Fruit fly (Drosophila melanogaster) whole organism, embryonic: ENCODE data around the gene Hexim.
A peak's percentile ranks its signal among the peaks of the same experiment; 100 is the strongest.

Experiments used
- Awh ChIP-seq: fragments of 200-800 bp; sonication (Bioruptor generic); IDR thresholded peaks from 2 replicates; pipeline ENCODE4, ENCODE4 v1.3.6; 2022; ENCODE audit warnings: missing biosample characterization, missing genetic modification characterization
- B-H1 ChIP-seq: fragments of 200-800 bp; sonication (Bioruptor generic); IDR thresholded peaks from 3 replicates; pipeline ENCODE4 v1.3.6; 2022; ENCODE audit warnings: missing biosample characterization, missing genetic modification characterization
- Bteb2 ChIP-seq: fragments of 200-800 bp; sonication (Bioruptor generic); optimal IDR thresholded peaks from 2 replicates; lab custom pipeline; 2016; ENCODE audit warnings: missing biosample characterization, missing genetic modification characterization
- CG10267 ChIP-seq: fragments of 200-800 bp; sonication (Bioruptor generic); optimal IDR thresholded peaks from 2 replicates; lab custom pipeline; 2018; ENCODE audit warnings: missing biosample characterization, mild to moderate bottlenecking, missing genetic modification characterization, moderate library complexity
- CG10321 ChIP-seq: fragments of 200-800 bp; sonication (Bioruptor generic); IDR thresholded peaks from 2 replicates; pipeline ENCODE4 v1.3.6; 2022; ENCODE audit warnings: missing biosample characterization, missing genetic modification characterization
- CG14667 ChIP-seq: fragments of 200-800 bp; sonication (Bioruptor generic); IDR thresholded peaks from 2 replicates; pipeline ENCODE4 v1.3.6; 2022; ENCODE audit warnings: missing biosample characterization, missing genetic modification characterization
- CG14965 ChIP-seq: fragments of 200-800 bp; sonication (Bioruptor generic); optimal IDR thresholded peaks from 2 replicates; lab custom pipeline; 2016; ENCODE audit warnings: missing biosample characterization, missing genetic modification characterization, borderline replicate concordance
- CG15514 ChIP-seq: fragments of 200-800 bp; sonication (Bioruptor generic); optimal IDR thresholded peaks from 3 replicates; lab custom pipeline; 2017; ENCODE audit warnings: missing biosample characterization, missing genetic modification characterization, mild to moderate bottlenecking, moderate library complexity, missing genetic modification reagents
- CG1647 ChIP-seq: fragments of 200-800 bp; sonication (Bioruptor generic); optimal IDR thresholded peaks from 3 replicates; lab custom pipeline; 2016; ENCODE audit warnings: missing biosample characterization, missing genetic modification characterization
- CG17612 ChIP-seq: fragments of 200-800 bp; sonication (Bioruptor generic); IDR thresholded peaks from 2 replicates; pipeline ENCODE4 v1.3.6; 2022; ENCODE audit warnings: missing biosample characterization, missing genetic modification characterization
- CG17912 ChIP-seq: fragments of 200-800 bp; sonication (Bioruptor generic); optimal IDR thresholded peaks from 2 replicates; lab custom pipeline; 2018; ENCODE audit warnings: missing biosample characterization, mild to moderate bottlenecking, missing genetic modification characterization
- CG2202 ChIP-seq: fragments of 200-800 bp; sonication (Bioruptor generic); optimal IDR thresholded peaks from 2 replicates; lab custom pipeline; 2018; ENCODE audit warnings: missing biosample characterization, mild to moderate bottlenecking, missing genetic modification characterization
- CG30403 ChIP-seq: fragments of 200-800 bp; sonication (Bioruptor generic); optimal IDR thresholded peaks from 3 replicates; lab custom pipeline; 2016; ENCODE audit warnings: missing biosample characterization, missing genetic modification characterization
- CG30431 ChIP-seq: fragments of 200-800 bp; sonication (Bioruptor generic); optimal IDR thresholded peaks from 2 replicates; lab custom pipeline; 2017; ENCODE audit warnings: missing biosample characterization, missing genetic modification characterization
- CG33557 ChIP-seq: fragments of 200-800 bp; sonication (Bioruptor generic); optimal IDR thresholded peaks from 2 replicates; lab custom pipeline; 2019; ENCODE audit warnings: missing biosample characterization, mild to moderate bottlenecking, missing genetic modification characterization, moderate library complexity
- CG3847 ChIP-seq: fragments of 200-800 bp; sonication (Bioruptor generic); IDR thresholded peaks from 2 replicates; pipeline ENCODE4 v1.3.6; 2022; ENCODE audit warnings: missing biosample characterization, missing genetic modification characterization
- CG4282 ChIP-seq: fragments of 200-800 bp; sonication (Bioruptor generic); optimal IDR thresholded peaks from 2 replicates; lab custom pipeline; 2016; ENCODE audit warnings: missing biosample characterization, missing genetic modification characterization
- CG4360 ChIP-seq: fragments of 200-800 bp; sonication (Bioruptor generic); IDR thresholded peaks from 2 replicates; pipeline ENCODE4 v1.3.6; 2022; ENCODE audit warnings: missing biosample characterization, missing genetic modification characterization
- CG6654 ChIP-seq: fragments of 200-800 bp; sonication (Bioruptor generic); optimal IDR thresholded peaks from 2 replicates; lab custom pipeline; 2017; ENCODE audit warnings: missing biosample characterization, mild to moderate bottlenecking, missing genetic modification characterization
- CG7745 ChIP-seq: fragments of 200-800 bp; sonication (Bioruptor generic); optimal IDR thresholded peaks from 2 replicates; lab custom pipeline; 2018; ENCODE audit warnings: missing biosample characterization, mild to moderate bottlenecking, missing genetic modification characterization, moderate library complexity
- CG7786 ChIP-seq: fragments of 200-800 bp; sonication (Bioruptor generic); optimal IDR thresholded peaks from 2 replicates; lab custom pipeline; 2016; ENCODE audit warnings: missing biosample characterization, missing genetic modification characterization
- D ChIP-seq, 2 experiments: fragments of 200-800 bp in 1 of 2; fragments of >200 bp in 1 of 2; sonication (Bioruptor generic) in 1 of 2; optimal IDR thresholded peaks; 2 replicates in 1 of 2; 3 replicates in 1 of 2; lab custom pipeline; 2017; ENCODE audit warnings: mild to moderate bottlenecking in 1 of 2, missing biosample characterization in 1 of 2, missing genetic modification characterization in 1 of 2, missing genetic modification reagents in 1 of 2
- Ets65A ChIP-seq: fragments of 200-800 bp; sonication (Bioruptor generic); peaks from one replicate; lab custom pipeline; 2016; ENCODE audit warnings: missing biosample characterization, missing genetic modification characterization
- HmgZ ChIP-seq: fragments of 200-800 bp; sonication (Bioruptor generic); optimal IDR thresholded peaks from 2 replicates; lab custom pipeline; 2018; ENCODE audit warnings: missing biosample characterization, mild to moderate bottlenecking, missing genetic modification characterization
- Kr ChIP-seq: fragments of 200-800 bp; sonication (Bioruptor generic); optimal IDR thresholded peaks from 2 replicates; lab custom pipeline; 2017; ENCODE audit warnings: missing biosample characterization, mild to moderate bottlenecking, missing genetic modification characterization
- Pdp1 ChIP-seq, 2 experiments: fragments of 200-800 bp; sonication (Bioruptor generic); optimal IDR thresholded peaks; 3 replicates each; lab custom pipeline; 2016; ENCODE audit warnings: missing biosample characterization in 2 of 2, missing genetic modification characterization in 2 of 2, mild to moderate bottlenecking in 1 of 2, moderate library complexity in 1 of 2
- Rx ChIP-seq: fragments of 200-800 bp; sonication (Bioruptor generic); IDR thresholded peaks from 2 replicates; pipeline ENCODE4 v1.3.6; 2022; ENCODE audit warnings: missing biosample characterization, missing genetic modification characterization
- Sox100B ChIP-seq: fragments of 200-800 bp; sonication (Bioruptor generic); optimal IDR thresholded peaks from 3 replicates; lab custom pipeline; 2018; ENCODE audit warnings: missing biosample characterization, mild to moderate bottlenecking, missing genetic modification characterization
- Tbp ChIP-seq: fragments of >200 bp; optimal IDR thresholded peaks from 2 replicates; lab custom pipeline; 2018; ENCODE audit warnings: missing biosample characterization, missing genetic modification characterization
- Vsx1 ChIP-seq: fragments of 200-800 bp; sonication (Bioruptor generic); optimal IDR thresholded peaks from 2 replicates; lab custom pipeline; 2017; ENCODE audit warnings: missing biosample characterization, mild to moderate bottlenecking, missing genetic modification characterization, missing genetic modification reagents
- ara ChIP-seq: fragments of 200-800 bp; sonication (Bioruptor generic); IDR thresholded peaks from 2 replicates; pipeline ENCODE4 v1.3.6; 2022; ENCODE audit warnings: missing biosample characterization, missing genetic modification characterization
- bbx ChIP-seq: fragments of 200-800 bp; sonication (Bioruptor generic); IDR thresholded peaks from 2 replicates; pipeline ENCODE4 v1.3.6; 2022; ENCODE audit warnings: missing biosample characterization, missing genetic modification characterization; ENCODE audit not compliant: partially characterized antibody
- dmrt11E ChIP-seq: fragments of 200-800 bp; sonication (Bioruptor generic); optimal IDR thresholded peaks from 3 replicates; lab custom pipeline; 2018; ENCODE audit warnings: missing biosample characterization, mild to moderate bottlenecking, missing genetic modification characterization, moderate library complexity
- exex ChIP-seq: fragments of 200-800 bp; sonication (Bioruptor generic); optimal IDR thresholded peaks from 4 replicates; lab custom pipeline; 2018; ENCODE audit warnings: missing biosample characterization, mild to moderate bottlenecking, missing genetic modification characterization, moderate library complexity
- fd102C ChIP-seq: fragments of 200-800 bp; sonication (Bioruptor generic); optimal IDR thresholded peaks from 2 replicates; lab custom pipeline; 2018; ENCODE audit warnings: missing biosample characterization, mild to moderate bottlenecking, missing genetic modification characterization, moderate library complexity
- gem ChIP-seq: fragments of 200-800 bp; sonication (Bioruptor generic); optimal IDR thresholded peaks from 2 replicates; lab custom pipeline; 2019; ENCODE audit warnings: missing biosample characterization, mild to moderate bottlenecking, missing genetic modification characterization, moderate library complexity
- hbn ChIP-seq: fragments of 200-800 bp; sonication (Bioruptor generic); IDR thresholded peaks from 2 replicates; pipeline ENCODE4 v1.3.6; 2022; ENCODE audit warnings: missing biosample characterization, missing genetic modification characterization; ENCODE audit not compliant: partially characterized antibody
- jumu ChIP-seq: fragments of 200-800 bp; sonication (Bioruptor generic); optimal IDR thresholded peaks from 3 replicates; lab custom pipeline; 2016; ENCODE audit warnings: missing biosample characterization, missing genetic modification characterization
- kay ChIP-seq: fragments of 200-800 bp; sonication (Bioruptor generic); optimal IDR thresholded peaks from 2 replicates; lab custom pipeline; 2016; ENCODE audit warnings: missing biosample characterization, missing genetic modification characterization
- luna ChIP-seq: fragments of 200-800 bp; sonication (Bioruptor generic); optimal IDR thresholded peaks from 2 replicates; lab custom pipeline; 2016; ENCODE audit warnings: missing biosample characterization, missing genetic modification characterization
- mirr ChIP-seq: fragments of 200-800 bp; sonication (Bioruptor generic); optimal IDR thresholded peaks from 3 replicates; lab custom pipeline; 2018; ENCODE audit warnings: missing biosample characterization, mild to moderate bottlenecking, missing genetic modification characterization
- pzg ChIP-seq: fragments of 200-800 bp; sonication (Bioruptor generic); optimal IDR thresholded peaks from 3 replicates; lab custom pipeline; 2018; ENCODE audit warnings: missing biosample characterization, mild to moderate bottlenecking, missing genetic modification characterization, moderate library complexity
- run ChIP-seq: fragments of 200-800 bp; sonication (Bioruptor generic); optimal IDR thresholded peaks from 3 replicates; lab custom pipeline; 2018; ENCODE audit warnings: missing biosample characterization, mild to moderate bottlenecking, missing genetic modification characterization
- schlank ChIP-seq: fragments of 200-800 bp; sonication (Bioruptor generic); optimal IDR thresholded peaks from 2 replicates; lab custom pipeline; 2018; ENCODE audit warnings: missing biosample characterization, mild to moderate bottlenecking, missing genetic modification characterization
- sens ChIP-seq: fragments of 200-800 bp; sonication (Bioruptor generic); peaks from one replicate; lab custom pipeline; 2016; ENCODE audit warnings: missing biosample characterization, missing genetic modification characterization
- slbo ChIP-seq: fragments of 200-800 bp; sonication (Bioruptor generic); IDR thresholded peaks from 2 replicates; pipeline ENCODE4 v1.3.6; 2022; ENCODE audit warnings: missing biosample characterization, missing genetic modification characterization
- slp2 ChIP-seq: fragments of 200-800 bp; sonication (Bioruptor generic); optimal IDR thresholded peaks from 2 replicates; lab custom pipeline; 2016; ENCODE audit warnings: missing biosample characterization, missing genetic modification characterization
- sug ChIP-seq: fragments of 200-800 bp; optimal IDR thresholded peaks from 2 replicates; lab custom pipeline; 2019; ENCODE audit warnings: missing biosample characterization, mild to moderate bottlenecking, missing genetic modification characterization, moderate library complexity
- twi ChIP-seq: fragments of 200-800 bp; optimal IDR thresholded peaks from 2 replicates; lab custom pipeline; 2019; ENCODE audit warnings: missing biosample characterization, mild to moderate bottlenecking, missing genetic modification characterization, moderate library complexity
- wor ChIP-seq: fragments of 200-800 bp; sonication (Bioruptor generic); IDR thresholded peaks from 2 replicates; pipeline ENCODE4 v1.3.6; 2022; ENCODE audit warnings: missing biosample characterization, missing genetic modification characterization
- zfh2 ChIP-seq: fragments of 200-800 bp; sonication (Bioruptor generic); optimal IDR thresholded peaks from 2 replicates; lab custom pipeline; 2016; ENCODE audit warnings: missing biosample characterization, missing genetic modification characterization

The Hexim gene

dm6 chr3R:14706860-14707259 is 47.6 kb downstream of the Hexim start (continued):
- TF ChIP-seq CG30431 = peak; percentile 23
- no peak for TF ChIP-seq CG4282 (GFP tag; lab: Kevin White, UChicago)
- no peak for TF ChIP-seq twi (tag; lab: Kevin White, UChicago)
- TF ChIP-seq CG17612 = no peak
- TF ChIP-seq Pdp1 (GFP tag; optimal IDR thresholded peaks at IDR 0.05; lab: Kevin White, UChicago) = peak; percentile 45 to 59
- peak; percentile 16 for TF ChIP-seq HmgZ (tag; lab: Kevin White, UChicago)
- no peak for TF ChIP-seq D (optimal IDR thresholded peaks at IDR 0.05; lab: Kevin White, UChicago)
- no peak for TF ChIP-seq D (GFP tag; optimal IDR thresholded peaks at IDR 0.05; lab: Kevin White, UChicago)
- peak; percentile 30 for TF ChIP-seq Ets65A (GFP tag; lab: Kevin White, UChicago)
- peak; percentile 25 for TF ChIP-seq Bteb2 (GFP tag; lab: Kevin White, UChicago)
- TF ChIP-seq CG14667 (GFP tag; lab: Robert Waterston, UW) = 0 out of 2 replicates have a peak, but pooled peaks have one; percentile 22
- TF ChIP-seq CG10267 = no peak
- no peak for TF ChIP-seq luna (GFP tag; lab: Kevin White, UChicago)
- TF ChIP-seq Vsx1 (GFP tag; lab: Kevin White, UChicago) = no peak
- TF ChIP-seq ara = peak; percentile 72
- TF ChIP-seq hbn (GFP tag; lab: Robert Waterston, UW) = no peak
- TF ChIP-seq slp2 (GFP tag; lab: Kevin White, UChicago) = no peak
- TF ChIP-seq gem = peak; percentile 57
- no peak for TF ChIP-seq run (tag; lab: Kevin White, UChicago)
- TF ChIP-seq Kr (GFP tag; lab: Kevin White, UChicago) = no peak
- no peak for TF ChIP-seq mirr (GFP tag; lab: Kevin White, UChicago)
- TF ChIP-seq Sox100B (GFP tag; lab: Kevin White, UChicago) = no peak
- no peak for TF ChIP-seq pzg (GFP tag; lab: Kevin White, UChicago)
- no peak for TF ChIP-seq CG2202
- no peak for TF ChIP-seq kay (GFP tag; lab: Kevin White, UChicago)
- TF ChIP-seq CG6654 (GFP tag; lab: Kevin White, UChicago) = no peak
- TF ChIP-seq B-H1 (GFP tag; lab: Robert Waterston, UW) = peak; percentile 55; the same call in 2 of the 3 replicates
- peak; percentile 40; the same call in 1 of the 2 replicates for TF ChIP-seq bbx (GFP tag; lab: Robert Waterston, UW)
- TF ChIP-seq CG4360 (GFP tag; lab: Robert Waterston, UW) = no peak
- TF ChIP-seq dmrt11E (tag; lab: Kevin White, UChicago) = no peak
- TF ChIP-seq jumu = peak; percentile 37
- peak; percentile 49 for TF ChIP-seq wor (GFP tag; lab: Robert Waterston, UW)
- TF ChIP-seq CG15514 (GFP tag; lab: Kevin White, UChicago) = peak; percentile 13
- peak; percentile 40 for TF ChIP-seq schlank (tag; lab: Kevin White, UChicago)
- TF ChIP-seq CG33557 (GFP tag; lab: Kevin White, UChicago) = no peak
- TF ChIP-seq slbo = peak; percentile 83
- TF ChIP-seq Awh = peak; percentile 63
- TF ChIP-seq CG17912 = no peak
- TF ChIP-seq CG10321 (GFP tag; lab: Robert Waterston, UW) = 0 out of 2 replicates have a peak, but pooled peaks have one; percentile 31
- no peak for TF ChIP-seq CG14965 (GFP tag; lab: Kevin White, UChicago)
- TF ChIP-seq zfh2 (GFP tag; lab: Kevin White, UChicago) = peak; percentile 69
- TF ChIP-seq Rx (GFP tag; lab: Robert Waterston, UW) = peak; percentile 62
- TF ChIP-seq sens (GFP tag; lab: Kevin White, UChicago) = peak; percentile 84
- TF ChIP-seq Tbp (GFP tag; lab: Kevin White, UChicago) = no peak
- TF ChIP-seq CG1647 (GFP tag; lab: Kevin White, UChicago) = peak; percentile 41
- no peak for TF ChIP-seq fd102C (GFP tag; lab: Kevin White, UChicago)
- peak; percentile 42 for TF ChIP-seq CG30403 (GFP tag; lab: Kevin White, UChicago)
- no peak for TF ChIP-seq CG7745
- TF ChIP-seq CG7786 (GFP tag; lab: Kevin White, UChicago) = peak; percentile 57
- no peak for TF ChIP-seq exex
- no peak for TF ChIP-seq sug (tag; lab: Kevin White, UChicago)
- peak; percentile 73 for TF ChIP-seq CG3847 (GFP tag; lab: Robert Waterston, UW)
